Worm (Caenorhabditis elegans) whole organism, mixed stage, embryonic: Measurements from ENCODE around the gene C17H12.11.

ENCODE experiments used
- bed-3 ChIP-seq: fragments of 200-800 bp; sonication (Bioruptor generic); optimal IDR thresholded peaks from 3 replicates; lab custom pipeline; 2018; ENCODE audit warnings: mild to moderate bottlenecking, missing genetic modification characterization, moderate library complexity, missing compliant biosample characterization
- drap-1 ChIP-seq: fragments of 200-800 bp; sonication (Bioruptor generic); optimal IDR thresholded peaks from 3 replicates; lab custom pipeline; 2018; ENCODE audit warnings: mild to moderate bottlenecking, missing genetic modification characterization, missing compliant biosample characterization
- mep-1 ChIP-seq: fragments of 150-350 bp; optimal IDR thresholded peaks from 2 replicates; lab custom pipeline; 2017; ENCODE audit warnings: missing biosample characterization, missing genetic modification reagents, missing genetic modification characterization, inconsistent platforms
- nhr-76 ChIP-seq: sonication (generic microtip); optimal IDR thresholded peaks from 2 replicates; lab custom pipeline; 2017; ENCODE audit warnings: missing biosample characterization, missing genetic modification characterization
- unc-39 ChIP-seq: fragments of 150-350 bp; optimal IDR thresholded peaks from 2 replicates; lab custom pipeline; 2014; ENCODE audit warnings: missing biosample characterization, missing genetic modification characterization

DNA sequence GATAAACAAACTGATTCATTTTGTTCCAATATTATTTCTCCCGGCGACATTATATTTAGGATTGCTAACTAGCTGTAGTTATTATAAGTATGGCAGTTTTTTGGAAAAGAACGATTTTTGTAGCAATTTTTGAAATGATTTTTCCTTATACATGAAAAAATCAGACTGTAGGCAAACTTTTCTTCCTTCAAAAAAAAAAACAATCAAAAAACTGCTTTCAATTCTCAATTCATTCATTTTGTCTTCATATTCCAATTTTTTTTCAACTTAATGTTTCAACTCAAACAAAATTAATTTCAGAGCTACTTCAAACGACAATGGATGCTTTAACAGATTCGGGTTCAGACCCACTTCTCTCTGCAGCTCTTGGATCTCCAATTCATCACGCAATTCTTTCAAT is 9.6 kb downstream of the C17H12.11 start, which contains the start of gene ceh-48:
- TF ChIP-seq drap-1: no peak
- TF ChIP-seq unc-39 (tag; lab: Kevin White, UChicago): no peak
- TF ChIP-seq mep-1 (tag; lab: Kevin White, UChicago): no peak
- no peak for TF ChIP-seq nhr-76 (tag; lab: Kevin White, UChicago)
- no peak for TF ChIP-seq bed-3 (GFP tag; lab: Kevin White, UChicago)
